Fruit fly (Drosophila melanogaster) whole organism, embryonic: ENCODE data around the gene CG33489.

Source experiments
- ATbp ChIP-seq: fragments of 200-800 bp; sonication (Bioruptor generic); optimal IDR thresholded peaks from 2 replicates; lab custom pipeline; 2017; ENCODE audit warnings: missing biosample characterization, mild to moderate bottlenecking, missing genetic modification characterization, missing genetic modification reagents
- Awh ChIP-seq: fragments of 200-800 bp; sonication (Bioruptor generic); IDR thresholded peaks from 2 replicates; pipeline ENCODE4, ENCODE4 v1.3.6; 2022; ENCODE audit warnings: missing biosample characterization, missing genetic modification characterization
- Blimp-1 ChIP-seq: fragments of 200-800 bp; sonication (Bioruptor generic); optimal IDR thresholded peaks from 3 replicates; lab custom pipeline; 2018; ENCODE audit warnings: missing biosample characterization, missing genetic modification characterization, mild to moderate bottlenecking, moderate library complexity, missing genetic modification reagents
- CG10209 ChIP-seq: fragments of 200-800 bp; sonication (Bioruptor generic); optimal IDR thresholded peaks from 3 replicates; lab custom pipeline; 2017; ENCODE audit warnings: missing biosample characterization, mild to moderate bottlenecking, missing genetic modification characterization, missing genetic modification reagents
- CG11093 ChIP-seq: fragments of 200-800 bp; sonication (Bioruptor generic); IDR thresholded peaks from 3 replicates; pipeline ENCODE4 v1.3.6; 2022; ENCODE audit warnings: missing biosample characterization, missing genetic modification characterization
- CG12104 ChIP-seq: fragments of 200-800 bp; sonication (Bioruptor generic); optimal IDR thresholded peaks from 3 replicates; lab custom pipeline; 2016; ENCODE audit warnings: missing biosample characterization, missing genetic modification characterization
- CG13424 ChIP-seq: fragments of 200-800 bp; sonication (Bioruptor generic); optimal IDR thresholded peaks from 2 replicates; lab custom pipeline; 2019; ENCODE audit warnings: missing biosample characterization, mild to moderate bottlenecking, missing genetic modification characterization, moderate library complexity
- CG13624 ChIP-seq: fragments of 200-800 bp; sonication (Bioruptor generic); optimal IDR thresholded peaks from 2 replicates; lab custom pipeline; 2016; ENCODE audit warnings: missing biosample characterization, missing genetic modification characterization
- CG14014 ChIP-seq: fragments of 200-800 bp; sonication (Bioruptor generic); IDR thresholded peaks from 2 replicates; pipeline ENCODE4 v1.3.6; 2022; ENCODE audit warnings: missing biosample characterization, missing genetic modification characterization
- CG14441 ChIP-seq: fragments of 200-800 bp; sonication (Bioruptor generic); IDR thresholded peaks from 2 replicates; pipeline ENCODE4 v1.3.6; 2022; ENCODE audit warnings: missing biosample characterization, missing genetic modification characterization
- CG15073 ChIP-seq: fragments of 200-800 bp; sonication (Bioruptor generic); optimal IDR thresholded peaks from 2 replicates; lab custom pipeline; 2016; ENCODE audit warnings: missing biosample characterization, missing genetic modification characterization
- CG1602 ChIP-seq: fragments of 200-800 bp; sonication (Bioruptor generic); optimal IDR thresholded peaks from 3 replicates; lab custom pipeline; 2016; ENCODE audit warnings: missing biosample characterization, missing genetic modification characterization
- CG1603 ChIP-seq: fragments of 200-800 bp; sonication (Bioruptor generic); optimal IDR thresholded peaks from 2 replicates; lab custom pipeline; 2019; ENCODE audit warnings: missing biosample characterization, mild to moderate bottlenecking, missing genetic modification characterization, moderate library complexity
- CG17385 ChIP-seq: fragments of 200-800 bp; sonication (Bioruptor generic); optimal IDR thresholded peaks from 3 replicates; lab custom pipeline; 2018; ENCODE audit warnings: missing biosample characterization, mild to moderate bottlenecking, missing genetic modification characterization
- CG17829 ChIP-seq: fragments of 200-800 bp; optimal IDR thresholded peaks from 2 replicates; lab custom pipeline; 2019; ENCODE audit warnings: missing biosample characterization, mild to moderate bottlenecking, missing genetic modification characterization, moderate library complexity
- CG1792 ChIP-seq: fragments of 200-800 bp; sonication (Bioruptor generic); optimal IDR thresholded peaks from 2 replicates; lab custom pipeline; 2016; ENCODE audit warnings: missing biosample characterization, missing genetic modification characterization
- CG18619 ChIP-seq: fragments of 200-800 bp; sonication (Bioruptor generic); optimal IDR thresholded peaks from 3 replicates; lab custom pipeline; 2017; ENCODE audit warnings: missing biosample characterization, mild to moderate bottlenecking, missing genetic modification characterization
- CG2199 ChIP-seq: fragments of 200-800 bp; sonication (Bioruptor generic); IDR thresholded peaks from 3 replicates; pipeline ENCODE4 v1.3.6; 2022; ENCODE audit warnings: missing biosample characterization, missing genetic modification characterization
- CG31224 ChIP-seq: fragments of 200-800 bp; sonication (Bioruptor generic); IDR thresholded peaks from 2 replicates; pipeline ENCODE4 v1.3.6; 2022; ENCODE audit warnings: missing biosample characterization, missing genetic modification characterization
- CG32772 ChIP-seq: fragments of 200-800 bp; sonication (Bioruptor generic); IDR thresholded peaks from 2 replicates; pipeline ENCODE4 v1.3.6; 2022; ENCODE audit warnings: missing biosample characterization, missing genetic modification characterization
- CG4424 ChIP-seq: fragments of 200-800 bp; sonication (Bioruptor generic); optimal IDR thresholded peaks from 3 replicates; lab custom pipeline; 2016; ENCODE audit warnings: missing biosample characterization, missing genetic modification characterization
- CG4617 ChIP-seq: fragments of 200-800 bp; sonication (Bioruptor generic); optimal IDR thresholded peaks from 3 replicates; lab custom pipeline; 2016; ENCODE audit warnings: missing biosample characterization, missing genetic modification characterization, borderline replicate concordance
- CG5245 ChIP-seq: fragments of 200-800 bp; sonication (Bioruptor generic); optimal IDR thresholded peaks from 3 replicates; lab custom pipeline; 2016; ENCODE audit warnings: missing biosample characterization, missing genetic modification characterization
- CG6689 ChIP-seq: fragments of 200-800 bp; sonication (Bioruptor generic); IDR thresholded peaks from 2 replicates; pipeline ENCODE4 v1.3.6; 2022; ENCODE audit warnings: missing biosample characterization, missing genetic modification characterization
- CG7372 ChIP-seq: fragments of 200-800 bp; sonication (Bioruptor generic); IDR thresholded peaks from 2 replicates; pipeline ENCODE4 v1.3.6; 2022; ENCODE audit warnings: missing biosample characterization, missing genetic modification characterization
- CG7745 ChIP-seq: fragments of 200-800 bp; sonication (Bioruptor generic); optimal IDR thresholded peaks from 2 replicates; lab custom pipeline; 2018; ENCODE audit warnings: missing biosample characterization, mild to moderate bottlenecking, missing genetic modification characterization, moderate library complexity
- CG7963 ChIP-seq: fragments of 200-800 bp; sonication (Bioruptor generic); IDR thresholded peaks from 3 replicates; pipeline ENCODE4 v1.3.6; 2022; ENCODE audit warnings: missing biosample characterization, missing genetic modification characterization; ENCODE audit not compliant: partially characterized antibody
- CrebB ChIP-seq: fragments of 200-800 bp; sonication (Bioruptor generic); optimal IDR thresholded peaks from 3 replicates; lab custom pipeline; 2018; ENCODE audit warnings: missing biosample characterization, mild to moderate bottlenecking, missing genetic modification characterization
- E2f1 ChIP-seq: fragments of 200-800 bp; sonication (Bioruptor generic); IDR thresholded peaks from 2 replicates; pipeline ENCODE4 v1.3.6; 2022; ENCODE audit warnings: missing biosample characterization, missing genetic modification characterization
- E2f2 ChIP-seq: fragments of 200-800 bp; sonication (Bioruptor generic); IDR thresholded peaks from 2 replicates; pipeline ENCODE4 v1.3.6; 2022; ENCODE audit warnings: missing biosample characterization, missing genetic modification characterization
- HHEX ChIP-seq: fragments of 200-800 bp; sonication (Bioruptor generic); optimal IDR thresholded peaks from 3 replicates; lab custom pipeline; 2017; ENCODE audit warnings: missing biosample characterization, mild to moderate bottlenecking, missing genetic modification characterization, missing genetic modification reagents
- Hand ChIP-seq: fragments of 200-800 bp; sonication (Bioruptor generic); optimal IDR thresholded peaks from 2 replicates; lab custom pipeline; 2017; ENCODE audit warnings: mild to moderate bottlenecking, missing biosample characterization, missing genetic modification reagents, missing genetic modification characterization
- MBD-R2 ChIP-seq: fragments of 200-800 bp; sonication (Bioruptor generic); IDR thresholded peaks from 2 replicates; pipeline ENCODE4 v1.3.6; 2022; ENCODE audit warnings: missing biosample characterization, missing genetic modification characterization
- Mad ChIP-seq: fragments of 200-800 bp; sonication (Bioruptor generic); optimal IDR thresholded peaks from 2 replicates; lab custom pipeline; 2016; ENCODE audit warnings: missing biosample characterization, missing genetic modification characterization
- Nf-YB ChIP-seq: fragments of 200-800 bp; sonication (Bioruptor generic); optimal IDR thresholded peaks from 3 replicates; lab custom pipeline; 2019; ENCODE audit warnings: missing biosample characterization, mild to moderate bottlenecking, missing genetic modification characterization, moderate library complexity
- Usf ChIP-seq: fragments of 200-800 bp; sonication (Bioruptor generic); optimal IDR thresholded peaks from 2 replicates; lab custom pipeline; 2017; ENCODE audit warnings: missing genotype, missing biosample characterization, missing genetic modification characterization
- ac ChIP-seq: fragments of 200-800 bp; sonication (Bioruptor generic); optimal IDR thresholded peaks from 3 replicates; lab custom pipeline; 2017; ENCODE audit warnings: missing biosample characterization, mild to moderate bottlenecking, missing genetic modification characterization
- aop ChIP-seq: fragments of 200-800 bp; sonication (Bioruptor generic); IDR thresholded peaks from 2 replicates; pipeline ENCODE4 v1.3.6; 2022; ENCODE audit warnings: missing biosample characterization, missing genetic modification characterization
- emc ChIP-seq: fragments of 200-800 bp; sonication (Bioruptor generic); optimal IDR thresholded peaks from 2 replicates; lab custom pipeline; 2016; ENCODE audit warnings: missing biosample characterization, missing genetic modification characterization
- onecut ChIP-seq: fragments of 200-800 bp; sonication (Bioruptor generic); IDR thresholded peaks from 2 replicates; pipeline ENCODE4 v1.3.6; 2022; ENCODE audit warnings: missing biosample characterization, missing genetic modification characterization
- ranshi ChIP-seq: fragments of 200-800 bp; sonication (Bioruptor generic); IDR thresholded peaks from 2 replicates; pipeline ENCODE4 v1.3.6; 2022; ENCODE audit warnings: missing biosample characterization, missing genetic modification characterization
- repo ChIP-seq: fragments of 200-800 bp; sonication (Bioruptor generic); optimal IDR thresholded peaks from 2 replicates; lab custom pipeline; 2016; ENCODE audit warnings: missing biosample characterization, missing genetic modification characterization
- row ChIP-seq: fragments of 200-800 bp; sonication (Bioruptor generic); IDR thresholded peaks from 3 replicates; pipeline ENCODE4 v1.3.6; 2022; ENCODE audit warnings: missing biosample characterization, missing genetic modification characterization
- shn ChIP-seq: fragments of 200-800 bp; sonication (Bioruptor generic); optimal IDR thresholded peaks from 3 replicates; lab custom pipeline; 2016; ENCODE audit warnings: missing biosample characterization, missing genetic modification characterization
- sisA ChIP-seq: fragments of 200-800 bp; sonication (Bioruptor generic); IDR thresholded peaks from 2 replicates; pipeline ENCODE4 v1.3.6; 2022; ENCODE audit warnings: missing biosample characterization, missing genetic modification characterization
- sr ChIP-seq: fragments of 200-800 bp; sonication (Bioruptor generic); IDR thresholded peaks from 3 replicates; pipeline ENCODE4 v1.3.6; 2022; ENCODE audit warnings: missing biosample characterization, missing genetic modification characterization
- tin ChIP-seq: fragments of 200-800 bp; sonication (Bioruptor generic); optimal IDR thresholded peaks from 3 replicates; lab custom pipeline; 2016; ENCODE audit warnings: missing biosample characterization, missing genetic modification characterization
- toy ChIP-seq: fragments of 200-800 bp; sonication (Bioruptor generic); IDR thresholded peaks from 2 replicates; pipeline ENCODE4 v1.3.6; 2022; ENCODE audit warnings: missing biosample characterization, missing genetic modification characterization

Gene CG33489

DNA sequence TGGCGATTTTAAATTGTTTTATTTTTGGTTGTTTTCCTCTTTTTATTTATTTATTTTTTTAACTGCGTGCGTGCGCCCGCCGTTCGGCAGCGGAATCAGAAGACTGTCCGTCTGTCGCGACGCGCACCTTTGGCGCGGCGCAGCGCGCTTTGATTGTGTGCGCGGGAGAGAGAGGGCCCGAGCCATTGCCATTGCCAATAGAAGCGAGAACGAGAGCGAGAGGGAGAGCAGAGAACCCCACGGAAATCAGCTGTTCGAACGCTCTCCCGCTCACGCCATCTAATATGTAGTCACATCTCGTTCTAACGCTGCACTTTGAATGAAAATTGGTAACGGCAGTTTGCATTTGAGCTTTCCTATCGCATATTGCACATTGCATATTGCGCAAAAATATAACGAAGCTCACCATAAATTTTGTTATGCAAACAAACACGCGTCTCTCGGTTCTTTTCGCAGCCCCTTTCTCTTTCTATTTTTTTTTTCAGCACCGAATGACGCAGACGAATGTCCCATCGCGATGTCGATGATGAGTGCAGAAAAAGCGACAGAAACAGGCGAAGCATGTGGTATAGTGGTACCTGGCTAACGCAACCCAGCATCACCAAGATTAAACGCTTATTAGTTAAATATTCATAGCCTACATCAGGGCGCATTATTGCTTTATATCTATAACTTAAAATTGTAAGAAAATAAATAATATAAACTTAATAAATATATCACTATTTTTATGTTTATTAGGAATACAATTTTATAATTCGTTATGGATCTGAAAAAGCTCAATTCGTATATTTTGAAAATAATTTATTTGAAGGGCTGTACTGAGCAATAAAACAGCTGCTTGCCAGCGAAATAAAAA is 42.2 kb downstream of the CG33489 start (continued):
- no peak for TF ChIP-seq toy (GFP tag; lab: Robert Waterston, UW)
- peak; percentile 29 for TF ChIP-seq Usf (GFP tag; lab: Kevin White, UChicago)
- TF ChIP-seq CG13424 (tag; lab: Kevin White, UChicago), result peak; percentile 27
- TF ChIP-seq sr (GFP tag; lab: Robert Waterston, UW), result peak; percentile 38; the same call in 1 of the 3 replicates
- TF ChIP-seq CG10209 (GFP tag; lab: Kevin White, UChicago), result peak; percentile 12
- no peak for TF ChIP-seq Mad (GFP tag; lab: Kevin White, UChicago)
- TF ChIP-seq Awh, result 0 out of 2 replicates have a peak, but pooled peaks have one; percentile 7
- no peak for TF ChIP-seq MBD-R2 (GFP tag; lab: Robert Waterston, UW)
- TF ChIP-seq ac (GFP tag; lab: Kevin White, UChicago), result no peak
- peak; percentile 32; the same call in 1 of the 2 replicates for TF ChIP-seq ranshi

DNA sequence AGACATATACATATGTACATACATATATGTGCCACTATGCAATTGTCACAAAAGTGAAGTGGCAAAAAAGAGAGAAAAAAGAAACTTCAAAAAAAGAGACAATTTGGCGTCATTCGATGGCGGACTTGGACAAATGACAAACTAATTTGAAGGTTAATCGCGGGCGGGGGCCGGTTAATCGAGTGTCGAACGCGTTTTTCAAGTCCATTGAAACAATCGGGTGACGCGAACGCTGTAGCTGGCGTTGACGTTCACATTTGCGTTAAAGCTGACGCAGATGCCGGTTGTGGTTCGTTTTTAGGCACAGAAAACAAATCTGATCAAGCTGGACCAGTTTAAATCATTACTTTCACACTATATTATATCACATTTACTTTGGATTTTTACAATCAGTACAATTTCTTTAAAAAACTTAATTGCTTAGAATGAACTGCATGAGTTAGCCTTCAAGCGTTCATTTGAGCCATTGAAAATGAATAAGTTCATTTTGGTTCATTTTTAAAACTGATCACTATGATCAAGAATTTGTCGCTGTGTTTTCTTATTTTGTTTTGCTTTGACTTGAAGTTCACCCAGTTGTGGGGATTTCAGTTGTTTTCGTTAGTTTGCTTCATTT is 43.0 kb downstream of the CG33489 start:
- TF ChIP-seq CG7963 (no peak), CG15073 (no peak), shn (GFP tag; lab: Kevin White, UChicago) (no peak), CG13624 (GFP tag; lab: Kevin White, UChicago) (peak; percentile 57), tin (GFP tag; lab: Kevin White, UChicago) (no peak), CrebB (tag; lab: Kevin White, UChicago) (no peak), Blimp-1 (GFP tag; lab: Kevin White, UChicago) (no peak), repo (no peak), ATbp (GFP tag; lab: Kevin White, UChicago) (no peak), CG7372 (GFP tag; lab: Robert Waterston, UW) (peak; percentile 26; the same call in 1 of the 2 replicates), CG2199 (GFP tag; lab: Robert Waterston, UW) (no peak), CG11093 (GFP tag; lab: Robert Waterston, UW) (peak; percentile 40; the same call in 1 of the 3 replicates), CG5245 (GFP tag; lab: Kevin White, UChicago) (no peak), E2f1 (GFP tag; lab: Robert Waterston, UW) (no peak), CG1792 (GFP tag; lab: Kevin White, UChicago) (no peak), CG4424 (GFP tag; lab: Kevin White, UChicago) (peak; percentile 33), CG14014 (GFP tag; lab: Robert Waterston, UW) (peak; percentile 48), row (GFP tag; lab: Robert Waterston, UW) (peak; percentile 80), CG4617 (GFP tag; lab: Kevin White, UChicago) (no peak), CG12104 (GFP tag; lab: Kevin White, UChicago) (peak; percentile 53), Hand (GFP tag; lab: Kevin White, UChicago) (no peak), CG32772 (no peak), CG1602 (GFP tag; lab: Kevin White, UChicago) (no peak), CG17829 (tag; lab: Kevin White, UChicago) (no peak), emc (GFP tag; lab: Kevin White, UChicago) (no peak), onecut (GFP tag; lab: Robert Waterston, UW) (no peak), CG14441 (GFP tag; lab: Robert Waterston, UW) (no peak), CG6689 (GFP tag; lab: Robert Waterston, UW) (0 out of 2 replicates have a peak, but pooled peaks have one; percentile 23), CG1603 (peak; percentile 9), sisA (GFP tag; lab: Robert Waterston, UW) (no peak), CG17385 (GFP tag; lab: Kevin White, UChicago) (peak; percentile 48), CG31224 (GFP tag; lab: Robert Waterston, UW) (0 out of 2 replicates have a peak, but pooled peaks have one; percentile 7), HHEX (peak; percentile 19), aop (no peak), CG18619 (GFP tag; lab: Kevin White, UChicago) (peak; percentile 18), CG7745 (no peak), E2f2 (GFP tag; lab: Robert Waterston, UW) (no peak), Nf-YB (GFP tag; lab: Kevin White, UChicago) (no peak)
